Worm (Caenorhabditis elegans) whole organism, L3 larva: ENCODE data around the gene gpx-7.
A peak's percentile ranks its signal among the peaks of the same experiment; 100 is the strongest.

Experiments used
- ama-1 ChIP-seq: fragments of 150-350 bp; optimal IDR thresholded peaks from 2 replicates; lab custom pipeline; 2018
- ceh-16 ChIP-seq: sonication (generic microtip); optimal IDR thresholded peaks from 2 replicates; lab custom pipeline; 2017; ENCODE audit warnings: missing biosample characterization, missing genetic modification characterization
- ceh-28 ChIP-seq: fragments of 150-350 bp; optimal IDR thresholded peaks from 2 replicates; lab custom pipeline; 2014; ENCODE audit warnings: missing biosample characterization, missing genetic modification reagents, missing genetic modification characterization
- daf-12 ChIP-seq: fragments of 150-350 bp; optimal IDR thresholded peaks from 2 replicates; lab custom pipeline; 2014; ENCODE audit warnings: missing biosample characterization, missing genetic modification reagents, missing genetic modification characterization
- egl-27 ChIP-seq: sonication (generic microtip); optimal IDR thresholded peaks from 4 replicates; lab custom pipeline; 2017; ENCODE audit warnings: missing biosample characterization, missing genetic modification reagents, missing genetic modification characterization
- egl-5 ChIP-seq: fragments of 150-350 bp; optimal IDR thresholded peaks from 2 replicates; lab custom pipeline; 2017; ENCODE audit warnings: missing biosample characterization, missing genetic modification reagents, missing genetic modification characterization, inconsistent platforms
- elt-1 ChIP-seq: fragments of 150-350 bp; optimal IDR thresholded peaks from 2 replicates; lab custom pipeline; 2014; ENCODE audit warnings: missing biosample characterization, missing genetic modification characterization
- elt-2 ChIP-seq: sonication (generic microtip); optimal IDR thresholded peaks from 2 replicates; lab custom pipeline; 2016; ENCODE audit warnings: missing genetic modification reagents, mild to moderate bottlenecking, missing genetic modification characterization, missing compliant biosample characterization
- elt-3 ChIP-seq, 3 experiments: fragments of 150-350 bp in 1 of 3; sonication (generic microtip) in 2 of 3; optimal IDR thresholded peaks; 2 replicates in 2 of 3; 4 replicates in 1 of 3; lab custom pipeline; 2014 to 2017; ENCODE audit warnings: missing biosample characterization in 3 of 3, missing genetic modification characterization in 3 of 3
- eor-1 ChIP-seq, 2 experiments: fragments of 150-350 bp; optimal IDR thresholded peaks; 2 replicates each; lab custom pipeline; 2014 to 2018; ENCODE audit warnings: missing biosample characterization in 2 of 2, missing genetic modification characterization in 2 of 2
- fos-1 ChIP-seq: fragments of 150-350 bp; optimal IDR thresholded peaks from 2 replicates; lab custom pipeline; 2014; ENCODE audit warnings: missing biosample characterization, missing genetic modification characterization
- hmg-11 ChIP-seq: sonication (generic microtip); optimal IDR thresholded peaks from 2 replicates; lab custom pipeline; 2016; ENCODE audit warnings: missing genetic modification characterization, missing compliant biosample characterization
- lin-15B ChIP-seq: fragments of 150-350 bp; optimal IDR thresholded peaks from 2 replicates; lab custom pipeline; 2014; ENCODE audit warnings: missing biosample characterization, missing genetic modification characterization
- lin-39 ChIP-seq: fragments of 150-350 bp; optimal IDR thresholded peaks from 2 replicates; lab custom pipeline; 2018; ENCODE audit warnings: missing biosample characterization, missing genetic modification reagents, missing genetic modification characterization
- mdl-1 ChIP-seq: fragments of 150-350 bp; optimal IDR thresholded peaks from 2 replicates; lab custom pipeline; 2014; ENCODE audit warnings: missing biosample characterization, missing genetic modification characterization
- mml-1 ChIP-seq: fragments of 150-350 bp; sonication (generic microtip); optimal IDR thresholded peaks from 3 replicates; lab custom pipeline; 2014; ENCODE audit warnings: missing biosample characterization, missing genetic modification characterization
- nfya-1 ChIP-seq: sonication (generic microtip); optimal IDR thresholded peaks from 2 replicates; lab custom pipeline; 2017; ENCODE audit warnings: missing genetic modification characterization, mild to moderate bottlenecking, missing compliant biosample characterization, antibody characterized with exemption, moderate library complexity; ENCODE audit not compliant: insufficient read depth
- nhr-11 ChIP-seq: fragments of 150-350 bp; optimal IDR thresholded peaks from 2 replicates; lab custom pipeline; 2014; ENCODE audit warnings: missing biosample characterization, missing genetic modification characterization
- nhr-25 ChIP-seq: sonication (generic microtip); optimal IDR thresholded peaks from 2 replicates; lab custom pipeline; 2017; ENCODE audit warnings: missing biosample characterization, missing genetic modification characterization
- nhr-28 ChIP-seq: fragments of 150-350 bp; optimal IDR thresholded peaks from 2 replicates; lab custom pipeline; 2014; ENCODE audit warnings: missing biosample characterization, missing genetic modification characterization
- nhr-43 ChIP-seq: sonication (generic microtip); optimal IDR thresholded peaks from 2 replicates; lab custom pipeline; 2016; ENCODE audit warnings: mild to moderate bottlenecking, missing genetic modification characterization, missing compliant biosample characterization; ENCODE audit not compliant: poor library complexity, severe bottlenecking
- pha-4 ChIP-seq: fragments of 150-350 bp; optimal IDR thresholded peaks from 2 replicates; lab custom pipeline; 2014; ENCODE audit warnings: missing biosample characterization, missing genetic modification reagents, missing genetic modification characterization
- pqm-1 ChIP-seq: fragments of 150-350 bp; optimal IDR thresholded peaks from 2 replicates; lab custom pipeline; 2017; ENCODE audit warnings: missing biosample characterization, missing genetic modification characterization, inconsistent platforms
- sea-2 ChIP-seq: fragments of 150-350 bp; sonication (generic microtip); optimal IDR thresholded peaks from 4 replicates; lab custom pipeline; 2014; ENCODE audit warnings: missing biosample characterization, missing genetic modification reagents, missing genetic modification characterization
- skn-1 ChIP-seq: fragments of 150-350 bp; optimal IDR thresholded peaks from 2 replicates; lab custom pipeline; 2014; ENCODE audit warnings: missing biosample characterization, missing genetic modification characterization
- snpc-4 ChIP-seq: fragments of 150-350 bp; optimal IDR thresholded peaks from 2 replicates; lab custom pipeline; 2014; ENCODE audit warnings: missing biosample characterization, missing genetic modification characterization
- unc-39 ChIP-seq: sonication (generic microtip); optimal IDR thresholded peaks from 4 replicates; lab custom pipeline; 2017; ENCODE audit warnings: missing biosample characterization, missing genetic modification characterization
- ztf-11 ChIP-seq: fragments of 150-350 bp; optimal IDR thresholded peaks from 2 replicates; lab custom pipeline; 2014; ENCODE audit warnings: missing biosample characterization, missing genetic modification characterization
- ztf-4 ChIP-seq: fragments of 150-350 bp; optimal IDR thresholded peaks from 2 replicates; lab custom pipeline; 2014; ENCODE audit warnings: missing biosample characterization, missing genetic modification characterization

Gene gpx-7

ce11 chrX:7814747-7815146, 15.2 kb upstream of the gpx-7 start (continued):
- TF ChIP-seq skn-1 (no peak), mml-1 (no peak), elt-2 (tag; lab: Kevin White, UChicago) (peak; percentile 88)

ce11 chrX:7810991-7811390, 11.4 kb upstream of the gpx-7 start:
- TF ChIP-seq daf-12 (no peak), fos-1 (tag; lab: Kevin White, UChicago) (no peak), elt-3 (tag; optimal IDR thresholded peaks at IDR 0.05; lab: Kevin White, UChicago) (no peak), nfya-1 (tag; lab: Kevin White, UChicago) (peak; percentile 9), pha-4 (tag; lab: Kevin White, UChicago) (no peak)
- TF ChIP-seq, all 47 proteins: peak for 1

ce11 chrX:7809352-7810196, 10.0 kb upstream of the gpx-7 start:
- TF ChIP-seq egl-27 (tag; lab: Kevin White, UChicago) (no peak), mml-1 (no peak), ztf-11 (tag; lab: Kevin White, UChicago) (no peak), fos-1 (tag; lab: Kevin White, UChicago) (no peak), pqm-1 (tag; lab: Kevin White, UChicago) (peak; percentile 24), ama-1 (no peak), nhr-28 (tag; lab: Kevin White, UChicago) (no peak), nhr-43 (tag; lab: Kevin White, UChicago) (no peak), ceh-16 (tag; lab: Kevin White, UChicago) (no peak), hmg-11 (tag; lab: Kevin White, UChicago) (peak; percentile 84), ceh-28 (tag; lab: Kevin White, UChicago) (peak; percentile 56), eor-1 (tag; optimal IDR thresholded peaks at IDR 0.05; lab: Kevin White, UChicago) (no peak), elt-2 (tag; lab: Kevin White, UChicago) (peak; percentile 41), egl-5 (tag; lab: Kevin White, UChicago) (peak; percentile 19), skn-1 (no peak), lin-39 (tag; lab: Kevin White, UChicago) (peak; percentile 65), daf-12 (no peak), mdl-1 (tag; lab: Kevin White, UChicago) (no peak), pha-4 (tag; lab: Kevin White, UChicago) (peak; percentile 80), snpc-4 (tag; lab: Kevin White, UChicago) (peak; percentile 27), ztf-4 (tag; lab: Kevin White, UChicago) (no peak), lin-15B (tag; lab: Kevin White, UChicago) (peak; percentile 37), elt-1 (tag; lab: Kevin White, UChicago) (no peak), sea-2 (peak; percentile 38), unc-39 (tag; lab: Kevin White, UChicago) (no peak), nfya-1 (tag; lab: Kevin White, UChicago) (peak; percentile 68), nhr-25 (tag; lab: Kevin White, UChicago) (peak; percentile 58), nhr-11 (tag; lab: Kevin White, UChicago) (no peak)

- no peak for TF ChIP-seq pqm-1 (tag; lab: Kevin White, UChicago)
- peak; percentile 17 for TF ChIP-seq pha-4 (tag; lab: Kevin White, UChicago)
- TF ChIP-seq ceh-28 (tag; lab: Kevin White, UChicago), result peak; percentile 66
- TF ChIP-seq snpc-4 (tag; lab: Kevin White, UChicago), result no peak
- peak; percentile 29 for TF ChIP-seq ama-1
Observed at ce11 chrX:7808388-7808787, 8.8 kb upstream of the gpx-7 start.

ce11 chrX:7800370-7800769, 790 bp upstream of the gpx-7 start:
- no peak for TF ChIP-seq ceh-16 (tag; lab: Kevin White, UChicago)
- TF ChIP-seq elt-2 (tag; lab: Kevin White, UChicago), result peak; percentile 1
